Worm (Caenorhabditis elegans): ENCODE results near the gene lgc-36.

DNA sequence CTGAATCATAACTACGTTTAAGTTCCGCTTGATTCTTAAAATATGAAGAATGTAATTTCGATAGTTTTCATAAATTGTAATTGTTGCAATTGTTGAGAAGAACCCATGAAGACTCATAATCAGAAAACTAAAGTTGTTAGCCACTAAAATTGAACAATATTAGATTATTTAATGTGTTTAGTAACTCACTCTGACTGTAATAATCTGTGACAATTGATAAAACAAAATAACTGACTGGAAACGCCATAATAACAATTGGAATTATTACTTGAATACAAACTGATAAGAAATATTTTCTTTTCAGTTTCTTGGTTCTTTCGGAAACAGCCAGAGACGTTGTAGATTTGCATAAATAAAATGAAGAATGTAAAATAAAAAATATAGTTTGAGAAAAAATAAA lies 40.6 kb upstream of the lgc-36 start:
- TF ChIP-seq pha-4 (tag; optimal IDR thresholded peaks at IDR 0.05) (no peak), dmd-4 (tag; optimal IDR thresholded peaks at IDR 0.05; ENCODE audit: borderline replicate concordance) (no peak), npax-4 (tag; optimal IDR thresholded peaks at IDR 0.05) (no peak), unc-3 (GFP tag; conservative IDR thresholded peaks at IDR 0.05) (no peak), unc-3 (tag; optimal IDR thresholded peaks at IDR 0.05) (no peak)
